Fruit fly (Drosophila melanogaster): ENCODE data around the gene Nna1.

The Nna1 gene

dm6 chrX:13748906-13749872, 57.1 kb downstream of the Nna1 start (continued):
- TF ChIP-seq Mad (GFP tag; optimal IDR thresholded peaks at IDR 0.05) (peak; percentile 31), esg (GFP tag; conservative IDR thresholded peaks at IDR 0.05) (peak; percentile 63), CG14441 (GFP tag; IDR thresholded peaks at IDR 0.05) (peak; percentile 61), CG12155 (GFP tag; optimal IDR thresholded peaks at IDR 0.05) (peak; percentile 56), cg (GFP tag; optimal IDR thresholded peaks at IDR 0.05) (peak; percentile 33), Dip3 (GFP tag; optimal IDR thresholded peaks at IDR 0.05) (no peak), CG7271 (tag; optimal IDR thresholded peaks at IDR 0.05) (no peak), lola (GFP tag; optimal IDR thresholded peaks at IDR 0.05) (peak in 1 of 3 experiments; percentile 25), CG12219 (GFP tag; optimal IDR thresholded peaks at IDR 0.05) (peak; percentile 64), CG34376 (GFP tag; optimal IDR thresholded peaks at IDR 0.05) (no peak), CG13894 (tag; optimal IDR thresholded peaks at IDR 0.05) (peak; percentile 3), crc (GFP tag; optimal IDR thresholded peaks at IDR 0.05) (peak; percentile 41), repo (GFP tag; optimal IDR thresholded peaks at IDR 0.05) (no peak), sd (tag; optimal IDR thresholded peaks at IDR 0.05) (peak; percentile 61), CG4820 (GFP tag; optimal IDR thresholded peaks at IDR 0.05) (peak; percentile 44), CG6254 (GFP tag; optimal IDR thresholded peaks at IDR 0.05) (peak; percentile 26), row (GFP tag; IDR thresholded peaks at IDR 0.05) (peak; percentile 82), nom (GFP tag; optimal IDR thresholded peaks at IDR 0.05) (peak; percentile 75), CG34422 (GFP tag; IDR thresholded peaks at IDR 0.05) (peak; percentile 71; the same call in 1 of the 3 replicates), Doc2 (GFP tag; IDR thresholded peaks at IDR 0.05) (no peak), CG18011 (GFP tag; optimal IDR thresholded peaks at IDR 0.05) (peak; percentile 44), CG7556 (GFP tag; optimal IDR thresholded peaks at IDR 0.05) (peak; percentile 86), CG6813 (GFP tag; optimal IDR thresholded peaks at IDR 0.05) (peak; percentile 63), CG3838 (GFP tag; optimal IDR thresholded peaks at IDR 0.05) (no peak), CG6683 (GFP tag; optimal IDR thresholded peaks at IDR 0.05) (peak; percentile 17), fd3F (GFP tag; optimal IDR thresholded peaks at IDR 0.05) (peak; percentile 58), CG16779 (GFP tag; IDR thresholded peaks at IDR 0.05) (0 out of 2 replicates have a peak, but pooled peaks have one; percentile 22), mirr (GFP tag; optimal IDR thresholded peaks at IDR 0.05) (peak; percentile 4), eve (GFP tag; optimal IDR thresholded peaks at IDR 0.05) (peak in 1 of 2 experiments; percentile 39), croc (GFP tag; conservative IDR thresholded peaks at IDR 0.05) (no peak), CG12744 (GFP tag; optimal IDR thresholded peaks at IDR 0.05) (no peak), phol (tag; optimal IDR thresholded peaks at IDR 0.05) (peak; percentile 53), Xbp1 (GFP tag; optimal IDR thresholded peaks at IDR 0.05) (peak; percentile 42), gfzf (GFP tag; optimal IDR thresholded peaks at IDR 0.05) (no peak), Lhr (GFP tag; optimal IDR thresholded peaks at IDR 0.05) (no peak), Chrac-16 (GFP tag; optimal IDR thresholded peaks at IDR 0.05) (peak; percentile 21), CG10147 (GFP tag; optimal IDR thresholded peaks at IDR 0.05) (peak; percentile 83), ro (GFP tag; IDR thresholded peaks at IDR 0.05) (0 out of 2 replicates have a peak, but pooled peaks have one; percentile 16), CG17359 (tag; optimal IDR thresholded peaks at IDR 0.05) (peak; percentile 66), Sry-δ (GFP tag; optimal IDR thresholded peaks at IDR 0.05) (no peak), dmrt11E (tag; optimal IDR thresholded peaks at IDR 0.05) (peak; percentile 43), cas (GFP tag; IDR thresholded peaks at IDR 0.05) (peak; percentile 59; the same call in 1 of the 2 replicates), CG4404 (GFP tag; IDR thresholded peaks at IDR 0.05) (peak; percentile 65), CG11085 (GFP tag; IDR thresholded peaks at IDR 0.05) (peak; percentile 39; the same call in 1 of the 2 replicates), Jarid2 (GFP tag; optimal IDR thresholded peaks at IDR 0.05) (peak; percentile 38), sob (GFP tag; IDR thresholded peaks at IDR 0.05) (peak; percentile 73), CG12391 (tag; optimal IDR thresholded peaks at IDR 0.05) (peak; percentile 75)
